Worm (Caenorhabditis elegans) whole organism, young adult: ENCODE measurements around the gene W04G3.13.

ENCODE experiments used
- B0336.3 ChIP-seq: fragments of 200-800 bp; sonication (Bioruptor generic); IDR thresholded peaks from 2 replicates; pipeline ENCODE4 v1.3.6; 2022; ENCODE audit warnings: missing genetic modification characterization, missing compliant biosample characterization
- F49E8.2 ChIP-seq: sonication (generic microtip); optimal IDR thresholded peaks from 3 replicates; lab custom pipeline; 2017; ENCODE audit warnings: missing genetic modification characterization, mild to moderate bottlenecking, missing compliant biosample characterization, antibody characterized with exemption, moderate library complexity; ENCODE audit not compliant: insufficient read depth
- K11D2.4 ChIP-seq: fragments of 200-800 bp; sonication (Bioruptor generic); IDR thresholded peaks from 2 replicates; pipeline ENCODE4 v1.3.6; 2022; ENCODE audit warnings: missing genetic modification reagents, missing genetic modification characterization, missing compliant biosample characterization
- T26A5.8 ChIP-seq: sonication (generic microtip); optimal IDR thresholded peaks from 2 replicates; lab custom pipeline; 2016; ENCODE audit warnings: missing genetic modification characterization, missing compliant biosample characterization
- Y56A3A.18 ChIP-seq: fragments of 200-800 bp; sonication (Bioruptor generic); IDR thresholded peaks from 2 replicates; pipeline ENCODE4 v1.3.6; 2022; ENCODE audit warnings: missing genetic modification reagents, missing genetic modification characterization, missing compliant biosample characterization
- ceh-79 ChIP-seq: sonication (generic microtip); optimal IDR thresholded peaks from 2 replicates; lab custom pipeline; 2017; ENCODE audit warnings: mild to moderate bottlenecking, missing genetic modification characterization, missing compliant biosample characterization
- hrde-1 ChIP-seq: sonication (generic microtip); optimal IDR thresholded peaks from 2 replicates; lab custom pipeline; 2016; ENCODE audit warnings: missing genetic modification characterization, mild to moderate bottlenecking, missing compliant biosample characterization, moderate library complexity, missing genotype, missing genetic modification reagents, borderline replicate concordance
- madf-8 ChIP-seq: fragments of 200-800 bp; sonication (Bioruptor generic); conservative IDR thresholded peaks from 2 replicates; pipeline ENCODE4 v1.3.6; 2022; ENCODE audit warnings: missing genetic modification reagents, missing genetic modification characterization, missing compliant biosample characterization
- nfya-2 ChIP-seq: fragments of 200-800 bp; sonication (Bioruptor generic); IDR thresholded peaks from 2 replicates; pipeline ENCODE4 v1.3.6; 2022; ENCODE audit warnings: missing genetic modification reagents, missing genetic modification characterization, missing compliant biosample characterization
- ztf-28 ChIP-seq: fragments of 200-800 bp; sonication (Bioruptor generic); IDR thresholded peaks from 2 replicates; pipeline ENCODE4 v1.3.6; 2022; ENCODE audit warnings: missing genetic modification reagents, missing genetic modification characterization, missing compliant biosample characterization

DNA sequence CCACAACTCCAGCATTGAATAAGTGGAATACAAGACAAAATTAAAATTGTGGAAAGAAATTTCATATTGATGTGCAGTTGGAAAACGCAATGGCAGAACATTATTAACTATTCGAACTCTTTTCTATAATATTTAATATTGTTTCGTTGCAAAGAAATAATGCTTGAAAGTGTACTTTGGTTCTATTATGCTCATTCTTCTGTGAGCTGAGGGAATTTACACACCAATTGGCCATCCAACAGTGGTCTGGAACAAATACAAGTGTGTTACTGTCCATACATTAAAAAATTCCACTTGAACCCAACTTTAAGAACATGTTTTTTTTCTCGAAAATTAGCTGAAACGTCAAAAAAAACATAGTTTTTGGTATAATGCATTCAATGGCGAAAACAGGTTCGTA is at the start of gene W04G3.13:
- TF ChIP-seq ceh-79 (tag; lab: Kevin White, UChicago) (no peak), Y56A3A.18 (GFP tag; lab: Robert Waterston, UW) (no peak), B0336.3 (no peak), madf-8 (no peak), K11D2.4 (no peak), F49E8.2 (tag; lab: Kevin White, UChicago) (no peak), ztf-28 (GFP tag; lab: Robert Waterston, UW) (no peak), nfya-2 (no peak), T26A5.8 (tag; lab: Kevin White, UChicago) (no peak), hrde-1 (tag; lab: Kevin White, UChicago) (no peak)
